Worm (Caenorhabditis elegans): ENCODE data around the gene oac-55.

The oac-55 gene

DNA sequence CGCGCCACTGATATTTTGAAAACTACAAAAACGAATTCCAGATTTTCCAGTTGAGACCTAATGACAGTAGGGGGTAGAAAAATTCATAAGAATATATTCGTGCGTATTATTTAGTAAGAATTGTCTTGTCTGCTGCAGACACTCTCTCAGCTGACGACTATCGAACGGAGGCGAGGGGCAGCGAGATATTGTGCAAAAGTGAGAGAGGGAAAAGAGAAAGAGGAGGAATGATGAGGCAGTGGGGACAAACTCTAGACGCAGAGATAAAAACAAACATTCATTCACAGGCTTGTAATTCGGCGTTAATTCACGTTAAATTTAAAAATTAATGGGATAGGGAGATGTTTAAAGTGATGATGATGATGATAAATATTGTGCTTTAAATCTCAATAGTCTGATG lies 4.1 kb upstream of the oac-55 start, which contains the start of gene gid-7 (continued):
- no peak for TF ChIP-seq aha-1 (tag; optimal IDR thresholded peaks at IDR 0.05)
- TF ChIP-seq elt-2 (tag; optimal IDR thresholded peaks at IDR 0.05) = no peak
- no peak for TF ChIP-seq egl-27 (tag; optimal IDR thresholded peaks at IDR 0.05)
- no peak for TF ChIP-seq zip-4 (GFP tag; optimal IDR thresholded peaks at IDR 0.05)
- no peak for TF ChIP-seq ztf-4 (tag; optimal IDR thresholded peaks at IDR 0.05)
- no peak for TF ChIP-seq fkh-8 (tag; optimal IDR thresholded peaks at IDR 0.05)
- no peak for TF ChIP-seq nhr-19 (GFP tag; conservative IDR thresholded peaks at IDR 0.05)
- no peak for TF ChIP-seq ceh-63 (GFP tag; optimal IDR thresholded peaks at IDR 0.05)
- TF ChIP-seq nhr-76 (tag; optimal IDR thresholded peaks at IDR 0.05) = no peak
- no peak for TF ChIP-seq unc-62 (GFP tag; optimal IDR thresholded peaks at IDR 0.05)
- peak; percentile 8 for TF ChIP-seq irx-1 (tag; optimal IDR thresholded peaks at IDR 0.05)
- no peak for TF ChIP-seq mab-9 (GFP tag; IDR thresholded peaks at IDR 0.05)
- TF ChIP-seq skn-1 (tag; optimal IDR thresholded peaks at IDR 0.05) = peak; percentile 17
- peak; percentile 66 for TF ChIP-seq mep-1 (tag; optimal IDR thresholded peaks at IDR 0.05)
- no peak for TF ChIP-seq ceh-82 (tag; optimal IDR thresholded peaks at IDR 0.05)
- TF ChIP-seq pqm-1 (tag; optimal IDR thresholded peaks at IDR 0.05) = no peak
- TF ChIP-seq Y116A8C.19 (tag; optimal IDR thresholded peaks at IDR 0.05; ENCODE audit: borderline replicate concordance) = no peak
- no peak for TF ChIP-seq ets-5 (GFP tag; IDR thresholded peaks at IDR 0.05)
- TF ChIP-seq tlp-1 (tag; optimal IDR thresholded peaks at IDR 0.05) = no peak
- TF ChIP-seq aly-2 (tag; optimal IDR thresholded peaks at IDR 0.05) = no peak
- TF ChIP-seq jun-1 (tag; optimal IDR thresholded peaks at IDR 0.05) = no peak
- no peak for TF ChIP-seq lin-39 (tag; optimal IDR thresholded peaks at IDR 0.05)
- no peak for TF ChIP-seq ceh-8 (GFP tag; optimal IDR thresholded peaks at IDR 0.05)
- no peak for TF ChIP-seq pag-3 (tag; optimal IDR thresholded peaks at IDR 0.05; ENCODE audit: borderline replicate concordance, insufficient read depth)
- no peak for TF ChIP-seq nhr-84 (tag; optimal IDR thresholded peaks at IDR 0.05)
- no peak for TF ChIP-seq unc-30 (tag; optimal IDR thresholded peaks at IDR 0.05)
- peak; percentile 33 for TF ChIP-seq unc-86 (tag; optimal IDR thresholded peaks at IDR 0.05)
- TF ChIP-seq F16B12.6 (tag; optimal IDR thresholded peaks at IDR 0.05) = no peak
- no peak for TF ChIP-seq nhr-237 (tag; optimal IDR thresholded peaks at IDR 0.05)
- TF ChIP-seq lin-35 (GFP tag; optimal IDR thresholded peaks at IDR 0.05) = peak; percentile 56 to 61
- no peak for TF ChIP-seq blmp-1 (tag; optimal IDR thresholded peaks at IDR 0.05)
- peak; percentile 67 for TF ChIP-seq snu-23 (GFP tag; optimal IDR thresholded peaks at IDR 0.05)
- TF ChIP-seq ama-1 (optimal IDR thresholded peaks at IDR 0.05) = no peak
- no peak for TF ChIP-seq hpl-2 (GFP tag; optimal IDR thresholded peaks at IDR 0.05)
- peak; percentile 40 for TF ChIP-seq nhr-47 (tag; optimal IDR thresholded peaks at IDR 0.05)
- no peak for TF ChIP-seq C04F5.9 (tag; optimal IDR thresholded peaks at IDR 0.05)
- no peak for TF ChIP-seq C34B4.2 (tag; optimal IDR thresholded peaks at IDR 0.05)
- TF ChIP-seq C16A3.4 (tag; optimal IDR thresholded peaks at IDR 0.05) = no peak
- no peak for TF ChIP-seq lin-15B (tag; optimal IDR thresholded peaks at IDR 0.05)
- TF ChIP-seq dsc-1 (tag; optimal IDR thresholded peaks at IDR 0.05) = peak; percentile 28
- no peak for TF ChIP-seq hlh-17 (GFP tag; optimal IDR thresholded peaks at IDR 0.05; ENCODE audit: borderline replicate concordance)
- no peak for TF ChIP-seq sup-37 (GFP tag; optimal IDR thresholded peaks at IDR 0.05)
- peak; percentile 28 to 61 (median 60) for TF ChIP-seq dpl-1 (GFP tag; optimal IDR thresholded peaks at IDR 0.05)
- no peak for TF ChIP-seq fkh-4 (tag; optimal IDR thresholded peaks at IDR 0.05; ENCODE audit: borderline replicate concordance)
- no peak for TF ChIP-seq ces-1 (GFP tag; optimal IDR thresholded peaks at IDR 0.05)
- peak; percentile 75 to 79 for TF ChIP-seq efl-1 (optimal IDR thresholded peaks at IDR 0.05)
- TF ChIP-seq efl-1 (GFP tag; optimal IDR thresholded peaks at IDR 0.05 in 1 of 2) = peak; percentile 67 to 96
- TF ChIP-seq nhr-20 (tag; optimal IDR thresholded peaks at IDR 0.05) = peak; percentile 59
- TF ChIP-seq egl-13 (tag; optimal IDR thresholded peaks at IDR 0.05) = no peak
- no peak for TF ChIP-seq sox-4 (tag; optimal IDR thresholded peaks at IDR 0.05)
- no peak for TF ChIP-seq nhr-12 (tag; optimal IDR thresholded peaks at IDR 0.05)
- no peak for TF ChIP-seq grh-1 (GFP tag; IDR thresholded peaks at IDR 0.05)
- no peak for TF ChIP-seq unc-130 (tag; optimal IDR thresholded peaks at IDR 0.05)
- no peak for TF ChIP-seq vab-15 (tag; optimal IDR thresholded peaks at IDR 0.05)
- no peak for TF ChIP-seq unc-98 (GFP tag; IDR thresholded peaks at IDR 0.05)
